Worm (Caenorhabditis elegans) whole organism, L4/young adult: ENCODE results near the gene C05C10.3.

Experiments
- dao-5 ChIP-seq: sonication (generic microtip); optimal IDR thresholded peaks from 2 replicates; lab custom pipeline; 2016; ENCODE audit warnings: missing genotype, missing genetic modification characterization, moderate library complexity, missing compliant biosample characterization
- him-1 ChIP-seq: sonication (generic microtip); optimal IDR thresholded peaks from 2 replicates; lab custom pipeline; 2016; ENCODE audit warnings: missing genotype, missing genetic modification reagents, missing genetic modification characterization, missing compliant biosample characterization

DNA sequence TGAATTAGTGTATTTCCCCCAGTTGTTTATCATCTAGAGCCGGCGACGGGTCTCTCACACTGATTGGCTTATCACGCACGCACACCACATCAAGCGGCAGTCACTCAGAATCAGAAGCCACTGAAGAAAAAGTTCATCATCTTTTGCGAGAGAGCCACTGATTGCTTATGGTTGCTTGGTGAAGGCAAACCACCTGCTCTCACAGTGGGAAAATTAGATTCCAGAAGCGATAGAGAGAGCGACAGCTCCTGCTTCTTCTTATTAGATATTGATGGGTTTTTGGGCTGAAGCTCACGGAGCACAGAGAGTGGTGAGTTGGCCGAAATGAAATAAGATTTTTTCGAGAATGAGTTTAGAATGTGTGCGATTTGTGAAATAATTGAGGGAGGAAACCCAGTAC is 19.4 kb upstream of the C05C10.3 start:
- TF ChIP-seq him-1 (no peak), dao-5 (tag; lab: Kevin White, UChicago) (no peak)
